Fruit fly (Drosophila melanogaster): ENCODE results near the gene myo.

Gene myo

dm6 chr4:696638-697037 lies 783 bp upstream of the myo start (continued):
- TF ChIP-seq CG9932 (GFP tag; IDR thresholded peaks at IDR 0.05) (no peak), sim (GFP tag; IDR thresholded peaks at IDR 0.05) (no peak), Atf6 (GFP tag; IDR thresholded peaks at IDR 0.05) (no peak; the same call in 1 of the 2 replicates), CG14860 (GFP tag; IDR thresholded peaks at IDR 0.05; ENCODE audit: partially characterized antibody) (no peak; the same call in 2 of the 3 replicates), crp (GFP tag; optimal IDR thresholded peaks at IDR 0.05) (peak; percentile 24 to 89), CG12071 (GFP tag; optimal IDR thresholded peaks at IDR 0.05) (no peak), CG43689 (GFP tag; IDR thresholded peaks at IDR 0.05) (no peak), CG1602 (GFP tag; optimal IDR thresholded peaks at IDR 0.05) (peak; percentile 4), CG17328 (GFP tag; IDR thresholded peaks at IDR 0.05) (no peak), NK7.1 (GFP tag; optimal IDR thresholded peaks at IDR 0.05) (no peak), CG1529 (GFP tag; optimal IDR thresholded peaks at IDR 0.05) (no peak), repo (GFP tag; optimal IDR thresholded peaks at IDR 0.05) (no peak), CG30403 (GFP tag; optimal IDR thresholded peaks at IDR 0.05) (peak; percentile 40), ro (GFP tag; IDR thresholded peaks at IDR 0.05) (no peak), Drgx (GFP tag; IDR thresholded peaks at IDR 0.05) (no peak), az2 (GFP tag; optimal IDR thresholded peaks at IDR 0.05) (peak; percentile 13), Lim3 (GFP tag; IDR thresholded peaks at IDR 0.05) (no peak), CG2120 (GFP tag; optimal IDR thresholded peaks at IDR 0.05) (peak; percentile 64), Mad (GFP tag; optimal IDR thresholded peaks at IDR 0.05) (peak; percentile 2), tgo (GFP tag; IDR thresholded peaks at IDR 0.05) (no peak; the same call in 2 of the 3 replicates), Fer2 (tag; optimal IDR thresholded peaks at IDR 0.05) (no peak), ewg (GFP tag; optimal IDR thresholded peaks at IDR 0.05) (no peak), CG8765 (GFP tag; IDR thresholded peaks at IDR 0.05) (no peak), CG32772 (GFP tag; IDR thresholded peaks at IDR 0.05) (no peak), Bgb (GFP tag; IDR thresholded peaks at IDR 0.05; ENCODE audit: partially characterized antibody) (peak; percentile 98; the same call in 1 of the 2 replicates), fd102C (GFP tag; optimal IDR thresholded peaks at IDR 0.05) (no peak), CG11695 (GFP tag; IDR thresholded peaks at IDR 0.05) (no peak), toy (GFP tag; IDR thresholded peaks at IDR 0.05) (no peak), Nf-YC (tag; optimal IDR thresholded peaks at IDR 0.05) (peak; percentile 47), cas (GFP tag; IDR thresholded peaks at IDR 0.05) (no peak), lola (GFP tag; optimal IDR thresholded peaks at IDR 0.05) (no peak), CG6854 (GFP tag; optimal IDR thresholded peaks at IDR 0.05) (no peak), Ravus (GFP tag; IDR thresholded peaks at IDR 0.05) (no peak), CG2129 (GFP tag; IDR thresholded peaks at IDR 0.05; ENCODE audit: partially characterized antibody) (peak; percentile 67), zf30C (GFP tag; optimal IDR thresholded peaks at IDR 0.05) (no peak), slp2 (GFP tag; optimal IDR thresholded peaks at IDR 0.05) (peak; percentile 4), Dip2 (GFP tag; IDR thresholded peaks at IDR 0.05) (no peak), NC2β (GFP tag; optimal IDR thresholded peaks at IDR 0.05) (peak; percentile 40), CG18262 (tag; optimal IDR thresholded peaks at IDR 0.05) (peak; percentile 22), CG6689 (GFP tag; IDR thresholded peaks at IDR 0.05) (no peak), Hmr (GFP tag; optimal IDR thresholded peaks at IDR 0.05) (no peak), Usf (GFP tag; optimal IDR thresholded peaks at IDR 0.05) (no peak), CG8478 (optimal IDR thresholded peaks at IDR 0.05) (no peak), caup (GFP tag; optimal IDR thresholded peaks at IDR 0.05; ENCODE audit: severe bottlenecking) (no peak), ind (GFP tag; optimal IDR thresholded peaks at IDR 0.05) (no peak), CG4360 (GFP tag; IDR thresholded peaks at IDR 0.05) (no peak), CG2199 (GFP tag; IDR thresholded peaks at IDR 0.05) (peak; percentile 91), Blimp-1 (GFP tag; optimal IDR thresholded peaks at IDR 0.05) (no peak), zen2 (GFP tag; IDR thresholded peaks at IDR 0.05; ENCODE audit: partially characterized antibody) (no peak; the same call in 2 of the 3 replicates), Mes4 (GFP tag; optimal IDR thresholded peaks at IDR 0.05) (no peak), tup (GFP tag; optimal IDR thresholded peaks at IDR 0.05) (no peak), CG15011 (GFP tag; optimal IDR thresholded peaks at IDR 0.05) (no peak)
